Worm (Caenorhabditis elegans) whole organism, L2 larva: Measurements from ENCODE around the gene Y57G7A.1.

Experiments used
- C34F6.9 ChIP-seq: fragments of 150-350 bp; optimal IDR thresholded peaks from 2 replicates; lab custom pipeline; 2014; ENCODE audit warnings: missing biosample characterization, missing genetic modification characterization
- ama-1 ChIP-seq: fragments of 150-350 bp; optimal IDR thresholded peaks from 2 replicates; lab custom pipeline; 2018; ENCODE audit warnings: inconsistent platforms
- peb-1 ChIP-seq: fragments of 150-350 bp; optimal IDR thresholded peaks from 2 replicates; lab custom pipeline; 2014; ENCODE audit warnings: missing biosample characterization, missing genetic modification characterization
- skn-1 ChIP-seq: sonication (generic microtip); optimal IDR thresholded peaks from 2 replicates; lab custom pipeline; 2017; ENCODE audit warnings: missing biosample characterization, missing genetic modification characterization
- zag-1 ChIP-seq: fragments of 150-350 bp; optimal IDR thresholded peaks from 2 replicates; lab custom pipeline; 2014; ENCODE audit warnings: missing biosample characterization, missing genetic modification characterization

DNA sequence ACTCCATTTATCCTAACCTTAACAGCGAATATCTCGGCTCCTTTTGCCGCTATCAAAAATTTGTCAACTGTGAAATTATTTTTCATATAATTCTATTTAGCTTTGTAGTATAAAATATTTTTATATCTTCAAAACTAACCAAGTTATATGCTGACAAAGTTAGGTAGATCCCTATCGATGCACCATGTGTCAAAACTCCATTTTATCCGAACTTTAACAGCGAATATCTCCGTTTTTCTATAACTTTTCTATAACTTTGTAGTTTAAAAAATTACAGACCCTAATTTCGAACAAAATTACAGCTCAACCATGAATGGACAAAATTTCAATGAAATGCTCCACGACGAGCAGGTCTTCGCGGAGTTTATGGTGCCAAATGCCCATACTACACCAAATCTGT is 2.5 kb upstream of the Y57G7A.1 start, which contains the start of gene Y57G7A.2:
- TF ChIP-seq zag-1 (tag; lab: Kevin White, UChicago) (no peak), ama-1 (lab: Kevin White, UChicago) (no peak), C34F6.9 (tag; lab: Kevin White, UChicago) (no peak), skn-1 (tag; lab: Kevin White, UChicago) (no peak), peb-1 (tag; lab: Kevin White, UChicago) (no peak)
